Worm (Caenorhabditis elegans) whole organism, young adult: ENCODE measurements around the gene Y54G11A.14.

Experiments used
- let-526 ChIP-seq: fragments of 200-800 bp; sonication (Bioruptor generic); IDR thresholded peaks from 2 replicates; pipeline ENCODE4 v1.3.6; 2022; ENCODE audit warnings: missing genetic modification reagents, missing genetic modification characterization, missing compliant biosample characterization

Gene Y54G11A.14

DNA sequence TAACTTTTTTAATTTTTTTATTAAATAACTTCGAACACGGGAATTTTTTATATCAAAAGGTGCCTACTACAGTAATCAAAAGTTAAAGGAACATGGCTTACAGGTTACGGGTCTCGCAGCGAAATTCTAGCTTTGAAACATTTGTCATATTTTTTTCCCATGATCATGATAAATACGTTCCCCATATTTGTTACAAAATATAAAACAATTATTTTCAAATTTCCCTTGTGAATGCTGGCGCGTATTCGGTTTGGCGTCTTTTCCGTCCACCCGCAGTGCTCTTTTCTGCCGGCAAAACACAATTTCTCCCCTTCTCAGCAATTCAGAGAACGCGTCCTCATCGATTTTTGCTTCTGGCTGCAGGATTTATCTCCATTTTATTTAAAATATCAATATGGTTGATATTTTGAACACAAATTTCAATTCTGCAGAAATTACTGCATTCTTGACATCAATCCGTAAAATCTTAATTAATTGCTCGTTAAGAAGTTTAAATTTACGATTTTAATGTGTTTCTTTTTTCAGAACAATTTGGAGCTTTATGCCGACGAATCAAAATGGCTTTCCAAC lies 47.3 kb downstream of the Y54G11A.14 start, which contains the start of gene imb-2 (continued):
- TF ChIP-seq let-526 = no peak
